Worm (Caenorhabditis elegans) whole organism, mixed stage, embryonic: Measurements from ENCODE around the gene srh-109.

Experiments used
- ceh-39 ChIP-seq: fragments of 150-350 bp; optimal IDR thresholded peaks from 2 replicates; lab custom pipeline; 2014; ENCODE audit warnings: missing biosample characterization, missing genetic modification characterization
- elt-3 ChIP-seq: fragments of 150-350 bp; optimal IDR thresholded peaks from 2 replicates; lab custom pipeline; 2014; ENCODE audit warnings: missing biosample characterization, missing genetic modification characterization
- lin-13 ChIP-seq: fragments of 150-350 bp; optimal IDR thresholded peaks from 2 replicates; lab custom pipeline; 2014; ENCODE audit warnings: missing biosample characterization, missing genetic modification characterization
- lsy-2 ChIP-seq: fragments of 150-350 bp; optimal IDR thresholded peaks from 2 replicates; lab custom pipeline; 2014; ENCODE audit warnings: missing biosample characterization, missing genetic modification characterization
- nhr-76 ChIP-seq: sonication (generic microtip); optimal IDR thresholded peaks from 2 replicates; lab custom pipeline; 2017; ENCODE audit warnings: missing biosample characterization, missing genetic modification characterization
- snpc-4 ChIP-seq: fragments of 150-350 bp; optimal IDR thresholded peaks from 2 replicates; lab custom pipeline; 2014; ENCODE audit warnings: missing biosample characterization, missing genetic modification characterization
- sptf-1 ChIP-seq: sonication (generic microtip); optimal IDR thresholded peaks from 2 replicates; lab custom pipeline; 2017; ENCODE audit warnings: mild to moderate bottlenecking, missing genetic modification characterization, moderate library complexity, missing compliant biosample characterization
- unc-39 ChIP-seq: fragments of 150-350 bp; optimal IDR thresholded peaks from 2 replicates; lab custom pipeline; 2014; ENCODE audit warnings: missing biosample characterization, missing genetic modification characterization
- ztf-11 ChIP-seq: fragments of 150-350 bp; optimal IDR thresholded peaks from 2 replicates; lab custom pipeline; 2014; ENCODE audit warnings: missing biosample characterization, missing genetic modification characterization

DNA sequence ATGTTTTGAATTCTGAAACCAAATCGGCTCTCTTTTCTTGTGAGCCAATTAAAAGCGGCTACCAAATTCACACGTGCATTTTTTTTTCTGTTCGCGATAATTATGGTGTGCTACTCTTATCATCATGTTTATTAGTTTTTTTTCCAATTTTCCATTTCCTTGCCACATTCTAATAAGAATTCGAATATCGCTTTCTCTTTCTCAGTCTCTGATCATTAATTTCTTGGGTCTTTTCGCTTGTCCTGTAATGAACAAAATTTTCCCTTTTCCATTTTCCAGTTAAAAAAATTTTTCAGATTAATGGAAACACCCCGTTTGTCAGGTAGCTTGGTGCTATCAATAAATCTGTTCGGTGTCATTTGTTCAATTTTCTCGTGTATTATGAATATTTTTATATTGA, 48.7 kb downstream of the srh-109 start, which contains the start of gene srbc-26:
- TF ChIP-seq lin-13 (tag; lab: Kevin White, UChicago) = no peak
- no peak for TF ChIP-seq ztf-11
- TF ChIP-seq lsy-2 (tag; lab: Kevin White, UChicago) = no peak
- TF ChIP-seq nhr-76 (tag; lab: Kevin White, UChicago) = no peak
- no peak for TF ChIP-seq unc-39 (tag; lab: Kevin White, UChicago)
- no peak for TF ChIP-seq ceh-39
- TF ChIP-seq sptf-1 (tag; lab: Kevin White, UChicago) = no peak
- no peak for TF ChIP-seq snpc-4
- TF ChIP-seq elt-3 (tag; lab: Kevin White, UChicago) = no peak
